Worm (Caenorhabditis elegans) whole organism, L2 larva: Measurements from ENCODE around the gene C10G8.2.

Experiments
- R02D3.7 ChIP-seq: fragments of 150-350 bp; optimal IDR thresholded peaks from 2 replicates; lab custom pipeline; 2014; ENCODE audit warnings: missing biosample characterization, missing genetic modification characterization
- unc-62 ChIP-seq: fragments of 150-350 bp; optimal IDR thresholded peaks from 2 replicates; lab custom pipeline; 2014; ENCODE audit warnings: missing biosample characterization, missing genetic modification reagents, missing genetic modification characterization
- ztf-11 ChIP-seq: sonication (generic microtip); optimal IDR thresholded peaks from 2 replicates; lab custom pipeline; 2017; ENCODE audit warnings: missing biosample characterization, missing genetic modification characterization

- TF ChIP-seq unc-62 (no peak), R02D3.7 (tag; lab: Kevin White, UChicago) (no peak), ztf-11 (tag; lab: Kevin White, UChicago) (no peak)
These were observed 36.2 kb upstream of the C10G8.2 start, which contains the start of gene B0238.9 for ce11 chrV:5278001-5278400.
